Fruit fly (Drosophila melanogaster) whole organism, wandering third instar larva: Measurements from ENCODE around the gene AkhR.

Source experiments
- Abd-B ChIP-seq: fragments of >200 bp; optimal IDR thresholded peaks from 2 replicates; lab custom pipeline; 2017; ENCODE audit warnings: missing biosample characterization, missing genetic modification characterization
- CG32264 ChIP-seq: fragments of 200-800 bp; sonication (Bioruptor generic); optimal IDR thresholded peaks from 2 replicates; lab custom pipeline; 2016; ENCODE audit warnings: missing biosample characterization, missing genetic modification characterization
- CG9705 ChIP-seq: fragments of 200-800 bp; sonication (Bioruptor generic); optimal IDR thresholded peaks from 2 replicates; lab custom pipeline; 2018; ENCODE audit warnings: missing biosample characterization, mild to moderate bottlenecking, missing genetic modification characterization
- CrebA ChIP-seq: fragments of 200-800 bp; sonication (Bioruptor generic); optimal IDR thresholded peaks from 2 replicates; lab custom pipeline; 2016; ENCODE audit warnings: missing biosample characterization, mild to moderate bottlenecking, missing genetic modification characterization, borderline replicate concordance
- Dfd ChIP-seq: fragments of >200 bp; optimal IDR thresholded peaks from 2 replicates; lab custom pipeline; 2017; ENCODE audit warnings: missing biosample characterization, missing genetic modification characterization
- Dif ChIP-seq: fragments of 200-275, 200-300 bp; sonication (Bioruptor generic); optimal IDR thresholded peaks from 2 replicates; lab custom pipeline; 2018; ENCODE audit warnings: missing biosample characterization, missing genetic modification characterization; ENCODE audit not compliant: partially characterized antibody
- GATAd ChIP-seq: sonication (Bioruptor generic); optimal IDR thresholded peaks from 2 replicates; lab custom pipeline; 2016; ENCODE audit warnings: missing biosample characterization, missing genetic modification characterization
- HLH106 ChIP-seq: fragments of 200-800 bp; optimal IDR thresholded peaks from 3 replicates; lab custom pipeline; 2019; ENCODE audit warnings: missing biosample characterization, mild to moderate bottlenecking, missing genetic modification characterization, moderate library complexity
- Hnf4 ChIP-seq: fragments of 200-800 bp; sonication (Bioruptor generic); optimal IDR thresholded peaks from 2 replicates; lab custom pipeline; 2016; ENCODE audit warnings: missing biosample characterization, mild to moderate bottlenecking, missing genetic modification characterization
- Hr78 ChIP-seq: fragments of >200 bp; optimal IDR thresholded peaks from 2 replicates; lab custom pipeline; 2017; ENCODE audit warnings: missing biosample characterization, missing genetic modification characterization
- Hr83 ChIP-seq: fragments of 200-300 bp; sonication (Bioruptor generic); optimal IDR thresholded peaks from 2 replicates; lab custom pipeline; 2016; ENCODE audit warnings: missing biosample characterization, mild to moderate bottlenecking, missing genetic modification characterization, moderate library complexity; ENCODE audit not compliant: poor library complexity, severe bottlenecking
- Jra ChIP-seq: sonication (Bioruptor generic); optimal IDR thresholded peaks from 2 replicates; lab custom pipeline; 2016; ENCODE audit warnings: missing biosample characterization, missing genetic modification characterization
- Mio ChIP-seq: sonication (Bioruptor generic); optimal IDR thresholded peaks from 2 replicates; lab custom pipeline; 2016; ENCODE audit warnings: missing biosample characterization, missing genetic modification characterization
- Myc ChIP-seq: fragments of >200 bp; optimal IDR thresholded peaks from 2 replicates; lab custom pipeline; 2017
- N ChIP-seq: fragments of >200 bp; optimal IDR thresholded peaks from 2 replicates; lab custom pipeline; 2018; ENCODE audit warnings: missing biosample characterization, missing external identifiers, missing genetic modification characterization
- OdsH ChIP-seq: fragments of 200-800 bp; sonication (Bioruptor generic); optimal IDR thresholded peaks from 2 replicates; lab custom pipeline; 2016; ENCODE audit warnings: missing biosample characterization, mild to moderate bottlenecking, missing genetic modification characterization
- Rel ChIP-seq, 2 experiments: fragments of 200-800 bp; sonication (Bioruptor generic) in 1 of 2; optimal IDR thresholded peaks; 2 replicates in 1 of 2; 3 replicates in 1 of 2; lab custom pipeline; 2016 to 2019; ENCODE audit warnings: mild to moderate bottlenecking in 2 of 2, missing biosample characterization in 2 of 2, missing genetic modification characterization in 2 of 2, moderate library complexity in 1 of 2
- Sp1 ChIP-seq: fragments of 200-800 bp; sonication (Bioruptor generic); optimal IDR thresholded peaks from 3 replicates; lab custom pipeline; 2019; ENCODE audit warnings: missing biosample characterization, mild to moderate bottlenecking, missing genetic modification characterization, moderate library complexity
- Vsx2 ChIP-seq: fragments of 200-300, 225-300 bp; sonication (Bioruptor generic); optimal IDR thresholded peaks from 2 replicates; lab custom pipeline; 2018; ENCODE audit warnings: missing biosample characterization, missing genetic modification characterization; ENCODE audit not compliant: partially characterized antibody
- br ChIP-seq: fragments of 200-800 bp; sonication (Bioruptor generic); optimal IDR thresholded peaks from 2 replicates; lab custom pipeline; 2016; ENCODE audit warnings: missing biosample characterization, missing genetic modification characterization
- brk ChIP-seq: fragments of 200-800 bp; sonication (Bioruptor generic); optimal IDR thresholded peaks from 2 replicates; lab custom pipeline; 2016; ENCODE audit warnings: missing biosample characterization, mild to moderate bottlenecking, missing genetic modification characterization
- dl ChIP-seq, 2 experiments: fragments of 175-275, 200-275 bp in 1 of 2; fragments of 200-275 bp in 1 of 2; sonication (Bioruptor generic); optimal IDR thresholded peaks; lab custom pipeline; 2018; ENCODE audit warnings: mild to moderate bottlenecking in 2 of 2, missing biosample characterization in 2 of 2, missing genetic modification characterization in 2 of 2, moderate library complexity in 2 of 2; ENCODE audit not compliant: partially characterized antibody in 2 of 2, insufficient read depth in 1 of 2
- dmrt93B ChIP-seq: fragments of 200-800 bp; sonication (Bioruptor generic); optimal IDR thresholded peaks from 2 replicates; lab custom pipeline; 2018; ENCODE audit warnings: missing biosample characterization, mild to moderate bottlenecking, missing genetic modification characterization
- dsf ChIP-seq: sonication (Bioruptor generic); optimal IDR thresholded peaks from 2 replicates; lab custom pipeline; 2016; ENCODE audit warnings: missing biosample characterization, missing genetic modification characterization, borderline replicate concordance
- ey ChIP-seq: fragments of 200-800 bp; sonication (Bioruptor generic); optimal IDR thresholded peaks from 2 replicates; lab custom pipeline; 2016; ENCODE audit warnings: missing biosample characterization, missing genetic modification characterization
- foxo ChIP-seq, 2 experiments: fragments of 200-800 bp; sonication (Bioruptor generic); optimal IDR thresholded peaks; 2 replicates in 1 of 2; 3 replicates in 1 of 2; lab custom pipeline; 2016 to 2017; ENCODE audit warnings: missing biosample characterization in 2 of 2, missing genetic modification characterization in 2 of 2
- fru ChIP-seq: fragments of 200-800 bp; sonication (Bioruptor generic); optimal IDR thresholded peaks from 3 replicates; lab custom pipeline; 2016; ENCODE audit warnings: missing biosample characterization, mild to moderate bottlenecking, missing genetic modification characterization
- h ChIP-seq: fragments of 200-800 bp; sonication (Bioruptor generic); optimal IDR thresholded peaks from 3 replicates; lab custom pipeline; 2016; ENCODE audit warnings: missing biosample characterization, mild to moderate bottlenecking, missing genetic modification characterization
- jim ChIP-seq: fragments of 175-275, 200-325 bp; sonication (Bioruptor generic); optimal IDR thresholded peaks from 2 replicates; lab custom pipeline; 2016; ENCODE audit warnings: missing biosample characterization, mild to moderate bottlenecking, missing genetic modification characterization
- lola ChIP-seq: fragments of >200 bp; optimal IDR thresholded peaks from 2 replicates; lab custom pipeline; 2017; ENCODE audit warnings: missing biosample characterization, missing genetic modification characterization
- pan ChIP-seq: fragments of >200 bp; optimal IDR thresholded peaks from 2 replicates; lab custom pipeline; 2017
- psq ChIP-seq: fragments of 200-800 bp; sonication (Bioruptor generic); optimal IDR thresholded peaks from 3 replicates; lab custom pipeline; 2017; ENCODE audit warnings: missing biosample characterization, mild to moderate bottlenecking, missing genetic modification characterization, moderate library complexity
- rgr ChIP-seq: fragments of 200-800 bp; sonication (Bioruptor generic); optimal IDR thresholded peaks from 3 replicates; lab custom pipeline; 2016; ENCODE audit warnings: missing biosample characterization, mild to moderate bottlenecking, missing genetic modification characterization
- sage ChIP-seq: fragments of 200-800 bp; sonication (Bioruptor generic); optimal IDR thresholded peaks from 2 replicates; lab custom pipeline; 2016; ENCODE audit warnings: missing biosample characterization, mild to moderate bottlenecking, missing genetic modification characterization
- sv ChIP-seq: fragments of 200-800 bp; sonication (Bioruptor generic); optimal IDR thresholded peaks from 3 replicates; lab custom pipeline; 2016; ENCODE audit warnings: missing biosample characterization, missing genetic modification characterization
- tai ChIP-seq: sonication (Bioruptor generic); optimal IDR thresholded peaks from 2 replicates; lab custom pipeline; 2016; ENCODE audit warnings: missing biosample characterization, missing genetic modification characterization
- usp ChIP-seq: fragments of >200 bp; optimal IDR thresholded peaks from 2 replicates; lab custom pipeline; 2017; ENCODE audit warnings: missing biosample characterization, missing genetic modification characterization
- woc ChIP-seq: sonication (Bioruptor generic); optimal IDR thresholded peaks from 2 replicates; lab custom pipeline; 2016; ENCODE audit warnings: missing biosample characterization, mild to moderate bottlenecking, missing genetic modification characterization

AkhR gene

DNA sequence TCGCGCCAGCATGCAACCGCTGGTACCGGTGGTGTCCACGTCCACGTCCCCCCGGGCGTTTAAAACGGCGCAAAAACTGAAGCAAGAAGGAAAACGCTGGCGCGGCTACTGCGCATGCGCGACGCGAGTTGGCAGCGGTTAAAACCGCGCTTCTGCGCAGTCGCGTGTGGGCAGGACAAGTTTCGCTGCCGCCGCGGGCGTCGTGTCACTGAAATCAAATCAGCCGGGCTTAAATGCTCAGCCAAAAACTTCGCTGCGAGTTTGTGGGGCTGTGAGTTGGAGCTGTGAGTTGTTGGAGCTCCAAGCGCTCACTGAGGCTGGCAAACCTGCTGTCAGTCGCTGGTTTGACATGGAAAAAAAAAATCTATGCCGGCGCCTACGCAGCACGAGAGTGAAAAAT, 10.9 kb downstream of the AkhR start:
- no peak for TF ChIP-seq rgr
- no peak for TF ChIP-seq N (GFP tag; lab: Kevin White, UChicago)
- TF ChIP-seq Hr83 (GFP tag; lab: Kevin White, UChicago): no peak
- no peak for TF ChIP-seq CG9705 (GFP tag; lab: Kevin White, UChicago)
- TF ChIP-seq CG32264: no peak

DNA sequence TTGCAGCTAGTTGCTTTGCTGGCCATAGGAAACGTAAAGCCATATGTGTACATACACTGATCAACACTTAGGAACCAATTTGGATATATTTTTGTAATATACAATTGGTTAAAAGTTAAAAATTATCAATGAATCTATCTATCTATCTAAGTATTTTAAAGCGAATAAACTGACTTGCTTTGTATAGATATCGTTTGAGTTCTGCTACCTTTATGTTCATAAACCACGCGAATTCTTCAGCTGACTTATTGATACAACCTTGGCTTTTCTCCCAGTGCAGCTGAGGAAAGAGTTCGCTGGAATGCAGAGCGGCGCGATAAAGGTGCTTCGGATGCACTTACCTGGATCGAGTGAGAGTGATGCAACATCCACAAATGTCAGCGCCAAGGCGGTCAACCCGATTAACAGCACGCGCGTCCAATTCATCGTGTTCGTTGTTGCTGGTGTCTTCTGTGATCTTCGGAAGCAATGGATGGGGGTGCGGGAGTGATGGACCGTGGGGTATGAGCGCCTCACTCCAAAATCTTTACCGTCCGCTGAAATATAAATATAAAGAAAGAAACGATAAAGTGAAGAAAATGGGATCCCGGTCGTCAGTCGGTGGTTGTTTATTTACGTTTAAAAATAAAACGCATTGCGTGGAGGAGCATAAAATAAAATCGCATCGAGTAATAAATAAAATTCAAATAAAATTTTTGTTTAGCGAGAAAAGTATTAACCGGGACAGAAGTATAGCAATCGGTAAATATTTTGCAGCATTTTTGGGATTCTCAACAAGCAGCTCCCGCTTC, 14.4 kb downstream of the AkhR start:
- peak; percentile 5 for TF ChIP-seq h (GFP tag; lab: Kevin White, UChicago)
- peak in 1 of 2 experiments; percentile 5 for TF ChIP-seq foxo (GFP tag; optimal IDR thresholded peaks at IDR 0.05; lab: Kevin White, UChicago)
- TF ChIP-seq HLH106: no peak
- no peak for TF ChIP-seq brk
- TF ChIP-seq fru: peak; percentile 16

DNA sequence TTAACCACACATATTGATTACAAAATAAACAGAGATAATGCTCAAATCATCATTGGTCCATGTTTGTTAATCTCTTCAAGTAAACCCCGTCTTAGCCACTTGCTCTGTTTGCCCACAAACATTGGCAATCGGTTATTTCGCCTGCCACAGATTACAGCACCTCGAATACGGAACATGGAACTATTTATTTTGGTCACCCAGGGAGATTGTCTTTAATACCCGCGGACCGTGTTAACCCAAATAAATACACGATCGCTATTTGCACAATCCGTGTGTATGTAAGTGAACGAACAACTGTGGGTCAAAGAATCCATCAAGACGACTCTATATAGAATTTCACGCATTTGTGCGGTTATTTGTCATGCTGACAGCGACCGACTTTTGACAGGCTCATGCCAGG, 15.2 kb downstream of the AkhR start:
- TF ChIP-seq fru (no peak), lola (GFP tag; lab: Kevin White, UChicago) (no peak), foxo (GFP tag; optimal IDR thresholded peaks at IDR 0.05; lab: Kevin White, UChicago) (no peak), rgr (no peak), Rel (GFP tag; optimal IDR thresholded peaks at IDR 0.05; lab: Kevin White, UChicago) (no peak), Rel (tag; optimal IDR thresholded peaks at IDR 0.05; lab: Kevin White, UChicago) (no peak), Hr83 (GFP tag; lab: Kevin White, UChicago) (no peak), Hnf4 (GFP tag; lab: Kevin White, UChicago) (no peak), CG9705 (GFP tag; lab: Kevin White, UChicago) (no peak), dsf (GFP tag; lab: Kevin White, UChicago) (no peak), Mio (GFP tag; lab: Kevin White, UChicago) (no peak), N (GFP tag; lab: Kevin White, UChicago) (no peak)

DNA sequence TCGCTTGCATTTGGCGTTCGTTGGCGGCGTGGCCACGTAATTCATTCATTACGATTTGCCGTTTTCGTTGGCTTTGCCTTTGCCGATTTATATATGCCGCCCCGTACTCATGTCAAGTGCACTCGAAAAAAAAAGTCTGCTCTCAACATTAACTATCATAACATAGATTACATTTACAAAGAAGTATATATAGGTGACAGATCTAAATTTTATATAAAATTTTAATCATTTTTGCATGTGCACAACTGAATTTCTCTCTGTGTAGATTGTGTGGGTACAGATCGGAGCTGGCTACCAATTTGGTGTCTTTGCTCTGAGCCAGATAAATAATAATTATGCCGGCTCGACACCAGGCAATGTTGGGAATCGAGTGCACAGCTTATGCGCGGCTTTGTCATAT, 17.6 kb downstream of the AkhR start:
- TF ChIP-seq OdsH (peak; percentile 60), Vsx2 (GFP tag; lab: Kevin White, UChicago) (no peak), dsf (GFP tag; lab: Kevin White, UChicago) (no peak), Myc (lab: Kevin White, UChicago) (no peak), pan (lab: Kevin White, UChicago) (no peak), Hr78 (GFP tag; lab: Kevin White, UChicago) (no peak), psq (GFP tag; lab: Kevin White, UChicago) (peak; percentile 51), Sp1 (GFP tag; lab: Kevin White, UChicago) (peak; percentile 52), sage (GFP tag; lab: Kevin White, UChicago) (no peak), Mio (GFP tag; lab: Kevin White, UChicago) (no peak), sv (GFP tag; lab: Kevin White, UChicago) (no peak), N (GFP tag; lab: Kevin White, UChicago) (no peak), br (GFP tag; lab: Kevin White, UChicago) (peak; percentile 70), tai (GFP tag; lab: Kevin White, UChicago) (no peak), Abd-B (no peak), Rel (GFP tag; optimal IDR thresholded peaks at IDR 0.05; lab: Kevin White, UChicago) (no peak), Rel (tag; optimal IDR thresholded peaks at IDR 0.05; lab: Kevin White, UChicago) (no peak), jim (no peak), CG32264 (peak; percentile 14), lola (GFP tag; lab: Kevin White, UChicago) (no peak), rgr (peak; percentile 66), ey (GFP tag; lab: Kevin White, UChicago) (peak; percentile 63), fru (peak; percentile 71), Hnf4 (GFP tag; lab: Kevin White, UChicago) (peak; percentile 48), dl (GFP tag; optimal IDR thresholded peaks at IDR 0.05; lab: Kevin White, UChicago; ENCODE audit: insufficient read depth in 1 of 2, partially characterized antibody in 2 of 2) (no peak), Dfd (GFP tag; lab: Kevin White, UChicago) (no peak), foxo (GFP tag; optimal IDR thresholded peaks at IDR 0.05; lab: Kevin White, UChicago) (peak in 1 of 2 experiments; percentile 59), brk (no peak), Dif (GFP tag; lab: Kevin White, UChicago) (no peak), h (GFP tag; lab: Kevin White, UChicago) (peak; percentile 63), GATAd (GFP tag; lab: Kevin White, UChicago) (no peak), Hr83 (GFP tag; lab: Kevin White, UChicago) (no peak), dmrt93B (GFP tag; lab: Kevin White, UChicago) (peak; percentile 31), CrebA (GFP tag; lab: Kevin White, UChicago) (no peak), woc (GFP tag; lab: Kevin White, UChicago) (no peak), CG9705 (GFP tag; lab: Kevin White, UChicago) (no peak), usp (GFP tag; lab: Kevin White, UChicago) (no peak), Jra (GFP tag; lab: Kevin White, UChicago) (no peak), HLH106 (peak; percentile 68)
